Worm (Caenorhabditis elegans): Measurements from ENCODE around the gene C05E4.12.

The C05E4.12 gene

DNA sequence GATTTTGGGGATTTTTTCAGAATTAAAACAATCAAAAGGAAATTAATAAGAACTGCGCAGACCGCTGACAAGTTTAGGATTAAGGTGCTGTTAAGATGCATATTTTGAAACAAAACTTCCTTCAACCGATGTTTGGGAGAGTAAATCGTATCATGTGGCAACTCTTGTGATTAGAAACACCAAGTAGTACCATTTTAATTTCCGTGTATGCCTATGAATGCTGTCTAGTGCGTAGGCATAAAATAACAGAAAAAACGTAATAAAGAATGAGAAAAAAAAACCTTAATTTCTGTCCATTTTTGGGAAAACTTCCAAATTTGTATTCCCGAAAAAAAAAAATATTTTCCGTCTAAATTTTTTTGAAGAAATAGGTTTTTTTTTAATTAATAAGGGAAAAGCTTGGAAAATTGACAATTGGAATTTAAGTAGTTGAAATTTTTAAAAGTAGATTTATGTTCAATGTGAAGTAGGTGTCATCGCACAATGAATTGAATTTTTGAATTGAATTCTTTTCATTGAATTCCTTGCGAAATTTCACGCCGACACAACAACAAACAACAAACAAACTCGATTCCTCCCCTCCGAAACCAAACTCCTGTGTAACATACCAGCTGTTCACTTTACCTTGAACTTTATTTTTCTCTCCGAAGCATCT is 9.0 kb downstream of the C05E4.12 start, which contains the start of the genes str-262 and srp-1:
TSS of gene str-262 (minus strand) at position 101 of the 655 bp plus-strand sequence.
TSS of gene srp-1 (plus strand) at position 605 of the 655 bp plus-strand sequence.
- TF ChIP-seq tlf-1 (GFP tag; optimal IDR thresholded peaks at IDR 0.05) (no peak), hlh-26 (GFP tag; conservative IDR thresholded peaks at IDR 0.05) (no peak), hlh-12 (tag; optimal IDR thresholded peaks at IDR 0.05) (no peak), pha-4 (tag; optimal IDR thresholded peaks at IDR 0.05) (no peak), mes-4 (tag; optimal IDR thresholded peaks at IDR 0.05) (no peak), bed-1 (GFP tag; IDR thresholded peaks at IDR 0.05) (no peak), fkh-3 (tag; optimal IDR thresholded peaks at IDR 0.05) (no peak), ceh-100 (GFP tag; IDR thresholded peaks at IDR 0.05) (no peak), hmg-1.2 (GFP tag; IDR thresholded peaks at IDR 0.05) (no peak), ceh-91 (GFP tag; IDR thresholded peaks at IDR 0.05) (no peak), madf-10 (tag; optimal IDR thresholded peaks at IDR 0.05) (no peak), ets-4 (GFP tag; optimal IDR thresholded peaks at IDR 0.05) (no peak)

DNA sequence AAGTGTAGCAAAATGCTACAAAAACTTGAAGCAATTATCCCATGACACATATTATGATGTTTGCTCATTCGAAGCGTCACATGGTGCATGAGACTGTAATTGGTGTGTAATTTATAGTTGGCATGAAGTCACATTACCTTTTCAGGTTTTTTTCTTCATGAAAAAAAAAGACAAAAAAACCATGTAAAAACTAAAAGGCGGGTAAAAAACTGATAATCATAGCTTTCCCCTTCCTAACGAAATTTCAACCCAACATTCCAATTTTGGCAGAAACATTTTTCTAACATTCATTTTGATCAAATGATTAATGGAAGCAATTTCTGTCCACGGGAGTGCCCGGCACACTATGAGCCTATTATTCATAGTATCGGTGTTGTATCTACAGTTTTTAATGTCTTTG is 13.7 kb downstream of the C05E4.12 start, which contains the start of gene sri-4:
TSS of gene sri-4 (plus strand) at position 301 of the 400 bp plus-strand sequence.
- TF ChIP-seq ceh-79 (tag; optimal IDR thresholded peaks at IDR 0.05) (no peak), ceh-58 (GFP tag; IDR thresholded peaks at IDR 0.05) (no peak), dox-1 (GFP tag; IDR thresholded peaks at IDR 0.05) (no peak), F10E7.11 (tag; optimal IDR thresholded peaks at IDR 0.05) (no peak), lin-26 (GFP tag; IDR thresholded peaks at IDR 0.05) (no peak), nhr-27 (tag; optimal IDR thresholded peaks at IDR 0.05) (no peak), rec-8 (tag; optimal IDR thresholded peaks at IDR 0.05) (no peak), ztf-3 (GFP tag; optimal IDR thresholded peaks at IDR 0.05) (no peak)

DNA sequence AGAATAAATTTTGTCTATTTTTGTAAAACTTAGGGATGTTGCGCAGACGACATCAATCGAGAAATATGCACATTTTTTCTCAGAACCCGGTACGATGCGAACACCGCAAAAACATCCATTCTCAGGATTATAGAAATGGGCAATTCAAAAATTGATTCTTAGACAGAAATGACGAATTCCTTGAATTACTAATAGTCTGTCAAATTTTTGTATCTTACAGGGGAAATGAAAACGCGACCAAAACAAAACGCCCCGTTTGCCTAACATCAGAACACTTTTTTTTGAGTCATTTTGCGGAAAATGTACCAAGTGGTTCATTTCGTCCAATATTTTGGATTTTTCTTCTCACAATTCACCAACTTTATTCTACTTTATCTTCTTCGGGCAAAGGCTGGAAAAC is 18.4 kb downstream of the C05E4.12 start, which contains the start of gene str-134:
TSS of gene str-134 (plus strand) at position 301 of the 400 bp plus-strand sequence.
- TF ChIP-seq Y53F4B.3 (GFP tag; IDR thresholded peaks at IDR 0.05): no peak
- no peak for TF ChIP-seq xnd-1 (tag; optimal IDR thresholded peaks at IDR 0.05)
- no peak for TF ChIP-seq athp-1 (tag; optimal IDR thresholded peaks at IDR 0.05)
- no peak for TF ChIP-seq F39B2.1 (GFP tag; IDR thresholded peaks at IDR 0.05)
- TF ChIP-seq B0336.3 (GFP tag; IDR thresholded peaks at IDR 0.05): no peak
- no peak for TF ChIP-seq ceh-27 (GFP tag; optimal IDR thresholded peaks at IDR 0.05)
- no peak for TF ChIP-seq ekl-4 (GFP tag; IDR thresholded peaks at IDR 0.05)
- no peak for TF ChIP-seq hmg-20 (GFP tag; IDR thresholded peaks at IDR 0.05)
- TF ChIP-seq B0261.1 (tag; optimal IDR thresholded peaks at IDR 0.05): no peak
- TF ChIP-seq hrde-1 (tag; optimal IDR thresholded peaks at IDR 0.05; ENCODE audit: borderline replicate concordance): no peak
- TF ChIP-seq egl-18 (GFP tag; IDR thresholded peaks at IDR 0.05): no peak

DNA sequence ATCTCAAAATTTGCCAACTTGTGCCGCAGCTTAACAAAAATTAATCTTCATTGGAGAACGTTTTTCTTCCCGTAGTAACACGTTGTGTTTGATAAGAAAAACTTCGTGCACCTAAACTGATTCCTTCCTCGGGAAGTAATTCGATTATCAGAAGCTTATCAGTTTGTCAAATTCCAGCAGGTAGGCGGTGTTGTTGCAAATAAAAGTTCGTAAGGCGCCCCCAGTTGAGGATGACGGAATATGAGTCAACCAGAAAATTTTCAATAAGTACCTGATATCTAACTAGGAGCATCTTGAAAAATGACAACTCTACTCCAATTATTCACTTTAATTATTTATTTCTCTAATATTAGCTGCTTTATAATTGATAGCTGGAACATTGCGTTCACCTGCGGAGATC is 20.0 kb downstream of the C05E4.12 start, which contains the start of gene C05E4.7:
TSS of gene C05E4.7 (plus strand) at position 301 of the 400 bp plus-strand sequence.
- TF ChIP-seq T26A5.8 (tag; optimal IDR thresholded peaks at IDR 0.05): no peak
- no peak for TF ChIP-seq T07F8.4 (tag; optimal IDR thresholded peaks at IDR 0.05)
- TF ChIP-seq pbrm-1 (GFP tag; IDR thresholded peaks at IDR 0.05): no peak
- TF ChIP-seq egl-44 (GFP tag; IDR thresholded peaks at IDR 0.05): no peak
- no peak for TF ChIP-seq fkh-3 (tag; optimal IDR thresholded peaks at IDR 0.05)
- TF ChIP-seq egrh-3 (GFP tag; IDR thresholded peaks at IDR 0.05): no peak
- no peak for TF ChIP-seq tbp1 (GFP tag; optimal IDR thresholded peaks at IDR 0.05)
- TF ChIP-seq ztf-3 (GFP tag; optimal IDR thresholded peaks at IDR 0.05): no peak
- no peak for TF ChIP-seq nhr-80 (tag; optimal IDR thresholded peaks at IDR 0.05)
- no peak for TF ChIP-seq tlf-1 (GFP tag; optimal IDR thresholded peaks at IDR 0.05)
- no peak for TF ChIP-seq ccch-3 (GFP tag; optimal IDR thresholded peaks at IDR 0.05)
- TF ChIP-seq hlh-26 (GFP tag; conservative IDR thresholded peaks at IDR 0.05): no peak
